Worm (Caenorhabditis elegans) whole organism, L1 larva: ENCODE results near the gene msp-40.

ENCODE experiments used
- C16A3.4 ChIP-seq: fragments of 150-350 bp; optimal IDR thresholded peaks from 2 replicates; lab custom pipeline; 2014; ENCODE audit warnings: missing biosample characterization, missing genetic modification characterization
- C34B4.2 ChIP-seq: sonication (generic microtip); optimal IDR thresholded peaks from 2 replicates; lab custom pipeline; 2017; ENCODE audit warnings: mild to moderate bottlenecking, missing genetic modification characterization, missing compliant biosample characterization
- F16B12.6 ChIP-seq: fragments of 150-350 bp; optimal IDR thresholded peaks from 2 replicates; lab custom pipeline; 2014; ENCODE audit warnings: missing biosample characterization, missing genetic modification characterization
- aha-1 ChIP-seq: fragments of 150-350 bp; optimal IDR thresholded peaks from 2 replicates; lab custom pipeline; 2014; ENCODE audit warnings: missing biosample characterization, missing genetic modification characterization
- ama-1 ChIP-seq: fragments of 150-350 bp; optimal IDR thresholded peaks from 2 replicates; lab custom pipeline; 2014
- blmp-1 ChIP-seq: fragments of 150-350 bp; optimal IDR thresholded peaks from 2 replicates; lab custom pipeline; 2014; ENCODE audit warnings: missing biosample characterization, missing genetic modification characterization
- ceh-63 ChIP-seq: fragments of 200-800 bp; sonication (Bioruptor generic); optimal IDR thresholded peaks from 2 replicates; lab custom pipeline; 2018; ENCODE audit warnings: mild to moderate bottlenecking, missing genetic modification characterization, missing compliant biosample characterization
- ceh-82 ChIP-seq, 3 experiments: fragments of 150-350 bp in 1 of 3; sonication (generic microtip) in 2 of 3; optimal IDR thresholded peaks; 2 replicates each; lab custom pipeline; 2014 to 2017; ENCODE audit warnings: missing biosample characterization in 3 of 3, missing genetic modification characterization in 3 of 3
- ceh-88 ChIP-seq: fragments of 200-800 bp; sonication (Bioruptor generic); IDR thresholded peaks from 2 replicates; pipeline ENCODE4 v1.3.6; 2022; ENCODE audit warnings: missing genetic modification characterization, missing compliant biosample characterization
- ceh-90 ChIP-seq: sonication (generic microtip); optimal IDR thresholded peaks from 2 replicates; lab custom pipeline; 2016; ENCODE audit warnings: missing genetic modification characterization, missing compliant biosample characterization
- dpl-1 ChIP-seq, 3 experiments: fragments of 150-350 bp in 2 of 3; sonication (generic microtip) in 1 of 3; optimal IDR thresholded peaks; 2 replicates each; lab custom pipeline; 2014 to 2017; ENCODE audit warnings: missing biosample characterization in 3 of 3, missing genetic modification characterization in 3 of 3, missing genetic modification reagents in 3 of 3
- efl-1 ChIP-seq, 4 experiments: fragments of 150-350 bp; optimal IDR thresholded peaks in 3 of 4; peaks in 1 of 4; 1 replicate in 1 of 4; 2 replicates in 3 of 4; lab custom pipeline; 2014; ENCODE audit warnings: missing biosample characterization in 2 of 4, missing genetic modification characterization in 2 of 4, missing genetic modification reagents in 2 of 4
- egl-13 ChIP-seq: sonication (generic microtip); optimal IDR thresholded peaks from 2 replicates; lab custom pipeline; 2016; ENCODE audit warnings: missing genotype, missing genetic modification reagents, missing genetic modification characterization, missing compliant biosample characterization
- elt-2 ChIP-seq: sonication (generic microtip); optimal IDR thresholded peaks from 2 replicates; lab custom pipeline; 2016; ENCODE audit warnings: missing genetic modification characterization, mild to moderate bottlenecking, inconsistent platforms, missing compliant biosample characterization, missing genetic modification reagents
- elt-3 ChIP-seq, 6 experiments: fragments of 150-350 bp in 1 of 6; sonication (generic microtip); optimal IDR thresholded peaks; 2 replicates each; lab custom pipeline; 2017 to 2018; ENCODE audit warnings: missing biosample characterization in 6 of 6, missing genetic modification characterization in 6 of 6, inconsistent platforms in 1 of 6
- fkh-10 ChIP-seq: sonication (generic microtip); optimal IDR thresholded peaks from 2 replicates; lab custom pipeline; 2017; ENCODE audit warnings: missing biosample characterization, missing genetic modification reagents, missing genetic modification characterization
- fkh-8 ChIP-seq: sonication (generic microtip); optimal IDR thresholded peaks from 2 replicates; lab custom pipeline; 2016; ENCODE audit warnings: mild to moderate bottlenecking, missing genetic modification characterization, missing compliant biosample characterization
- fos-1 ChIP-seq: fragments of 150-350 bp; optimal IDR thresholded peaks from 2 replicates; lab custom pipeline; 2014; ENCODE audit warnings: missing biosample characterization, missing genetic modification characterization
- hlh-17 ChIP-seq: fragments of 200-800 bp; sonication (Bioruptor generic); optimal IDR thresholded peaks from 2 replicates; lab custom pipeline; 2018; ENCODE audit warnings: missing genetic modification characterization, mild to moderate bottlenecking, missing compliant biosample characterization, moderate library complexity, borderline replicate concordance
- hlh-4 ChIP-seq: sonication (generic microtip); optimal IDR thresholded peaks from 2 replicates; lab custom pipeline; 2016; ENCODE audit warnings: mild to moderate bottlenecking, missing genetic modification characterization, missing compliant biosample characterization
- irx-1 ChIP-seq: sonication (generic microtip); optimal IDR thresholded peaks from 2 replicates; lab custom pipeline; 2016; ENCODE audit warnings: missing genetic modification characterization, missing compliant biosample characterization
- lin-13 ChIP-seq: fragments of 150-350 bp; optimal IDR thresholded peaks from 2 replicates; lab custom pipeline; 2014; ENCODE audit warnings: missing biosample characterization, missing genetic modification reagents, missing genetic modification characterization
- lin-14 ChIP-seq: fragments of 200-800 bp; sonication (Bioruptor generic); optimal IDR thresholded peaks from 2 replicates; lab custom pipeline; 2018; ENCODE audit warnings: mild to moderate bottlenecking, missing genetic modification characterization, moderate library complexity, missing compliant biosample characterization
- lin-15B ChIP-seq: fragments of 150-350 bp; sonication (generic microtip); optimal IDR thresholded peaks from 3 replicates; lab custom pipeline; 2014; ENCODE audit warnings: missing biosample characterization, missing genetic modification characterization
- lsy-2 ChIP-seq, 2 experiments: fragments of 150-350 bp; optimal IDR thresholded peaks; 2 replicates each; lab custom pipeline; 2014; ENCODE audit warnings: missing biosample characterization in 2 of 2, missing genetic modification characterization in 2 of 2
- mef-2 ChIP-seq: fragments of 150-350 bp; optimal IDR thresholded peaks from 2 replicates; lab custom pipeline; 2014; ENCODE audit warnings: missing biosample characterization, missing genetic modification characterization
- nhr-12 ChIP-seq: sonication (generic microtip); optimal IDR thresholded peaks from 2 replicates; lab custom pipeline; 2017; ENCODE audit warnings: missing biosample characterization, missing genetic modification characterization
- nhr-20 ChIP-seq: sonication (generic microtip); optimal IDR thresholded peaks from 2 replicates; lab custom pipeline; 2016; ENCODE audit warnings: mild to moderate bottlenecking, missing genetic modification characterization, missing compliant biosample characterization
- nhr-28 ChIP-seq: fragments of 150-350 bp; optimal IDR thresholded peaks from 2 replicates; lab custom pipeline; 2014; ENCODE audit warnings: missing biosample characterization, missing genetic modification characterization
- nhr-47 ChIP-seq: sonication (generic microtip); optimal IDR thresholded peaks from 2 replicates; lab custom pipeline; 2016; ENCODE audit warnings: mild to moderate bottlenecking, missing genetic modification characterization, moderate library complexity, missing compliant biosample characterization
- nhr-85 ChIP-seq: sonication (generic microtip); peaks from one replicate; lab custom pipeline; 2016; ENCODE audit warnings: missing genetic modification characterization, inconsistent platforms, missing compliant biosample characterization
- pag-3 ChIP-seq: sonication (generic microtip); optimal IDR thresholded peaks from 2 replicates; lab custom pipeline; 2017; ENCODE audit warnings: missing genetic modification characterization, mild to moderate bottlenecking, missing compliant biosample characterization, antibody characterized with exemption, borderline replicate concordance; ENCODE audit not compliant: insufficient read depth
- pqm-1 ChIP-seq: sonication (generic microtip); optimal IDR thresholded peaks from 3 replicates; lab custom pipeline; 2017; ENCODE audit warnings: missing biosample characterization, missing genetic modification characterization
- skn-1 ChIP-seq: fragments of 150-350 bp; optimal IDR thresholded peaks from 2 replicates; lab custom pipeline; 2014; ENCODE audit warnings: missing biosample characterization, missing genetic modification characterization
- snpc-4 ChIP-seq: fragments of 150-350 bp; optimal IDR thresholded peaks from 2 replicates; lab custom pipeline; 2014; ENCODE audit warnings: missing biosample characterization, missing genetic modification characterization
- snu-23 ChIP-seq: sonication (generic microtip); optimal IDR thresholded peaks from 2 replicates; lab custom pipeline; 2016; ENCODE audit warnings: missing genetic modification characterization, missing compliant biosample characterization
- sox-4 ChIP-seq: sonication (generic microtip); optimal IDR thresholded peaks from 2 replicates; lab custom pipeline; 2016; ENCODE audit warnings: missing genetic modification characterization, missing compliant biosample characterization
- sup-37 ChIP-seq: fragments of 200-800 bp; sonication (Bioruptor generic); optimal IDR thresholded peaks from 2 replicates; lab custom pipeline; 2018; ENCODE audit warnings: mild to moderate bottlenecking, missing genetic modification characterization, missing compliant biosample characterization
- unc-130 ChIP-seq: fragments of 150-350 bp; optimal IDR thresholded peaks from 2 replicates; lab custom pipeline; 2017; ENCODE audit warnings: missing biosample characterization, missing genetic modification characterization, inconsistent platforms
- xbp-1 ChIP-seq: sonication (generic microtip); optimal IDR thresholded peaks from 2 replicates; lab custom pipeline; 2016; ENCODE audit warnings: missing genetic modification characterization, missing compliant biosample characterization
- zag-1 ChIP-seq: fragments of 150-350 bp; optimal IDR thresholded peaks from 2 replicates; lab custom pipeline; 2014; ENCODE audit warnings: missing biosample characterization, missing genetic modification characterization

The msp-40 gene

ce11 chrII:4815356-4815755 is 9.9 kb upstream of the msp-40 start:
- TF ChIP-seq aha-1 (tag; lab: Kevin White, UChicago) = no peak
- TF ChIP-seq C34B4.2 (tag; lab: Kevin White, UChicago) = no peak
- no peak for TF ChIP-seq nhr-12 (tag; lab: Kevin White, UChicago)
- no peak for TF ChIP-seq efl-1 (optimal IDR thresholded peaks at IDR 0.05; lab: Kevin White, UChicago)
- peak in 1 of 2 experiments; percentile 29 for TF ChIP-seq efl-1 (GFP tag; optimal IDR thresholded peaks at IDR 0.05 in 1 of 2; lab: Kevin White, UChicago)

- TF ChIP-seq elt-2 (no peak), lin-15B (no peak), lsy-2 (tag; optimal IDR thresholded peaks at IDR 0.05; lab: Kevin White, UChicago) (no peak), ceh-88 (GFP tag; lab: Robert Waterston, UW) (no peak), hlh-4 (tag; lab: Kevin White, UChicago) (no peak), snpc-4 (no peak)
Observed at ce11 chrII:4818780-4819179, 6.4 kb upstream of the msp-40 start.

- peak; percentile 76 for TF ChIP-seq nhr-85
- peak in 1 of 2 experiments; percentile 12 for TF ChIP-seq lsy-2 (tag; optimal IDR thresholded peaks at IDR 0.05; lab: Kevin White, UChicago)
- peak; percentile 71 for TF ChIP-seq lin-14 (GFP tag; lab: Kevin White, UChicago)
- no peak for TF ChIP-seq sup-37
- TF ChIP-seq blmp-1 = peak; percentile 95
- TF ChIP-seq snu-23 = peak; percentile 1
- TF ChIP-seq nhr-20 (tag; lab: Kevin White, UChicago) = peak; percentile 47
- peak in 3 of 6 experiments; percentile 34 to 69 (median 45) for TF ChIP-seq elt-3 (tag; optimal IDR thresholded peaks at IDR 0.05; lab: Kevin White, UChicago)
- no peak for TF ChIP-seq pqm-1 (tag; lab: Kevin White, UChicago)
- TF ChIP-seq mef-2 (tag; lab: Kevin White, UChicago) = no peak
Observed at ce11 chrII:4821739-4822138, 3.5 kb upstream of the msp-40 start, which contains the start of gene lact-5. lact-5 (minus strand) TSS chrII:4821739.

ce11 chrII:4822610-4823009 is 2.6 kb upstream of the msp-40 start:
- TF ChIP-seq blmp-1 (peak; percentile 58), ceh-90 (tag; lab: Kevin White, UChicago) (no peak), lin-13 (no peak), efl-1 (optimal IDR thresholded peaks at IDR 0.05; lab: Kevin White, UChicago) (no peak), efl-1 (GFP tag; optimal IDR thresholded peaks at IDR 0.05 in 1 of 2; lab: Kevin White, UChicago) (peak in 1 of 2 experiments; percentile 79)

ce11 chrII:4827734-4828609 is 2.8 kb downstream of the msp-40 start, which contains the start of the genes fbxb-88 and tbck-1:
fbxb-88 (minus strand) TSS chrII:4827884.
tbck-1 (plus strand) TSS chrII:4828559.
- TF ChIP-seq fos-1 (tag; lab: Kevin White, UChicago) (no peak), fkh-8 (tag; lab: Kevin White, UChicago) (no peak), fkh-10 (GFP tag; lab: Kevin White, UChicago) (no peak), ceh-90 (tag; lab: Kevin White, UChicago) (no peak), aha-1 (tag; lab: Kevin White, UChicago) (no peak), C34B4.2 (tag; lab: Kevin White, UChicago) (no peak), C16A3.4 (tag; lab: Kevin White, UChicago) (peak; percentile 57), zag-1 (tag; lab: Kevin White, UChicago) (no peak), F16B12.6 (tag; lab: Kevin White, UChicago) (peak; percentile 94), lsy-2 (tag; optimal IDR thresholded peaks at IDR 0.05; lab: Kevin White, UChicago) (peak; percentile 70 to 82), hlh-17 (GFP tag; lab: Kevin White, UChicago) (no peak), lin-13 (no peak), pag-3 (tag; lab: Kevin White, UChicago) (peak; percentile 13), egl-13 (tag; lab: Kevin White, UChicago) (no peak), ama-1 (lab: Kevin White, UChicago) (no peak), dpl-1 (GFP tag; optimal IDR thresholded peaks at IDR 0.05; lab: Kevin White, UChicago) (peak; percentile 95 to 98 (median 97)), xbp-1 (tag; lab: Kevin White, UChicago) (peak; percentile 64), irx-1 (tag; lab: Kevin White, UChicago) (peak; percentile 37), nhr-47 (tag; lab: Kevin White, UChicago) (peak; percentile 68), ceh-82 (tag; optimal IDR thresholded peaks at IDR 0.05; lab: Kevin White, UChicago) (peak in 2 of 3 experiments; percentile 53 to 62), ceh-88 (GFP tag; lab: Robert Waterston, UW) (no peak), elt-2 (peak; percentile 51), nhr-28 (no peak), lin-15B (peak; percentile 21), ceh-63 (GFP tag; lab: Kevin White, UChicago) (no peak), snpc-4 (peak; percentile 44), nhr-12 (tag; lab: Kevin White, UChicago) (no peak), skn-1 (tag; lab: Kevin White, UChicago) (no peak), sox-4 (tag; lab: Kevin White, UChicago) (no peak), unc-130 (tag; lab: Kevin White, UChicago) (peak; percentile 30)
